Worm (Caenorhabditis elegans) whole organism, L4/young adult: ENCODE measurements around the gene W03G11.4.

Experiments
- W03F9.2 ChIP-seq: fragments of 150-350 bp; optimal IDR thresholded peaks from 2 replicates; lab custom pipeline; 2014; ENCODE audit warnings: missing biosample characterization, missing genetic modification characterization
- dao-5 ChIP-seq: sonication (generic microtip); optimal IDR thresholded peaks from 2 replicates; lab custom pipeline; 2016; ENCODE audit warnings: missing genotype, missing genetic modification characterization, moderate library complexity, missing compliant biosample characterization
- him-1 ChIP-seq: sonication (generic microtip); optimal IDR thresholded peaks from 2 replicates; lab custom pipeline; 2016; ENCODE audit warnings: missing genotype, missing genetic modification reagents, missing genetic modification characterization, missing compliant biosample characterization

- no peak for TF ChIP-seq him-1 (tag; lab: Kevin White, UChicago)
- no peak for TF ChIP-seq W03F9.2 (tag; lab: Kevin White, UChicago)
- TF ChIP-seq dao-5 (tag; lab: Kevin White, UChicago) = no peak
Measured at ce11 chrX:12036114-12036513, 56.8 kb downstream of the W03G11.4 start.
